Worm (Caenorhabditis elegans) whole organism, L1 larva: ENCODE data around the gene grwd-1.

Experiments used
- C16A3.4 ChIP-seq: fragments of 150-350 bp; optimal IDR thresholded peaks from 2 replicates; lab custom pipeline; 2014; ENCODE audit warnings: missing biosample characterization, missing genetic modification characterization
- C34B4.2 ChIP-seq: sonication (generic microtip); optimal IDR thresholded peaks from 2 replicates; lab custom pipeline; 2017; ENCODE audit warnings: mild to moderate bottlenecking, missing genetic modification characterization, missing compliant biosample characterization
- F16B12.6 ChIP-seq: fragments of 150-350 bp; optimal IDR thresholded peaks from 2 replicates; lab custom pipeline; 2014; ENCODE audit warnings: missing biosample characterization, missing genetic modification characterization
- aha-1 ChIP-seq: fragments of 150-350 bp; optimal IDR thresholded peaks from 2 replicates; lab custom pipeline; 2014; ENCODE audit warnings: missing biosample characterization, missing genetic modification characterization
- alr-1 ChIP-seq: fragments of 200-800 bp; sonication (Bioruptor generic); optimal IDR thresholded peaks from 2 replicates; lab custom pipeline; 2018; ENCODE audit warnings: borderline replicate concordance, mild to moderate bottlenecking, missing genetic modification characterization, missing compliant biosample characterization
- aly-2 ChIP-seq: fragments of 150-350 bp; optimal IDR thresholded peaks from 2 replicates; lab custom pipeline; 2014; ENCODE audit warnings: missing biosample characterization, missing genetic modification characterization
- ceh-88 ChIP-seq: fragments of 200-800 bp; sonication (Bioruptor generic); IDR thresholded peaks from 2 replicates; pipeline ENCODE4 v1.3.6; 2022; ENCODE audit warnings: missing genetic modification characterization, missing compliant biosample characterization
- ceh-90 ChIP-seq: sonication (generic microtip); optimal IDR thresholded peaks from 2 replicates; lab custom pipeline; 2016; ENCODE audit warnings: missing genetic modification characterization, missing compliant biosample characterization
- dpl-1 ChIP-seq, 3 experiments: fragments of 150-350 bp in 2 of 3; sonication (generic microtip) in 1 of 3; optimal IDR thresholded peaks; 2 replicates each; lab custom pipeline; 2014 to 2017; ENCODE audit warnings: missing biosample characterization in 3 of 3, missing genetic modification characterization in 3 of 3, missing genetic modification reagents in 3 of 3
- egl-27 ChIP-seq, 2 experiments: fragments of 150-350 bp in 1 of 2; sonication (generic microtip); optimal IDR thresholded peaks; 3 replicates each; lab custom pipeline; 2017 to 2018; ENCODE audit warnings: missing biosample characterization in 2 of 2, missing genetic modification characterization in 2 of 2, missing genetic modification reagents in 2 of 2
- elt-2 ChIP-seq: sonication (generic microtip); optimal IDR thresholded peaks from 2 replicates; lab custom pipeline; 2016; ENCODE audit warnings: missing genetic modification characterization, mild to moderate bottlenecking, inconsistent platforms, missing compliant biosample characterization, missing genetic modification reagents
- ets-5 ChIP-seq: fragments of 200-800 bp; sonication (Bioruptor generic); IDR thresholded peaks from 2 replicates; pipeline ENCODE4 v1.3.6; 2022; ENCODE audit warnings: missing genetic modification characterization, missing compliant biosample characterization
- fkh-10 ChIP-seq: sonication (generic microtip); optimal IDR thresholded peaks from 2 replicates; lab custom pipeline; 2017; ENCODE audit warnings: missing biosample characterization, missing genetic modification reagents, missing genetic modification characterization
- fkh-8 ChIP-seq: sonication (generic microtip); optimal IDR thresholded peaks from 2 replicates; lab custom pipeline; 2016; ENCODE audit warnings: mild to moderate bottlenecking, missing genetic modification characterization, missing compliant biosample characterization
- grh-1 ChIP-seq: fragments of 200-800 bp; sonication (Bioruptor generic); IDR thresholded peaks from 2 replicates; pipeline ENCODE4 v1.3.6; 2022; ENCODE audit warnings: missing genetic modification reagents, missing genetic modification characterization, missing compliant biosample characterization
- hlh-17 ChIP-seq: fragments of 200-800 bp; sonication (Bioruptor generic); optimal IDR thresholded peaks from 2 replicates; lab custom pipeline; 2018; ENCODE audit warnings: missing genetic modification characterization, mild to moderate bottlenecking, missing compliant biosample characterization, moderate library complexity, borderline replicate concordance
- hlh-4 ChIP-seq: sonication (generic microtip); optimal IDR thresholded peaks from 2 replicates; lab custom pipeline; 2016; ENCODE audit warnings: mild to moderate bottlenecking, missing genetic modification characterization, missing compliant biosample characterization
- irx-1 ChIP-seq: sonication (generic microtip); optimal IDR thresholded peaks from 2 replicates; lab custom pipeline; 2016; ENCODE audit warnings: missing genetic modification characterization, missing compliant biosample characterization
- lin-13 ChIP-seq: fragments of 150-350 bp; optimal IDR thresholded peaks from 2 replicates; lab custom pipeline; 2014; ENCODE audit warnings: missing biosample characterization, missing genetic modification reagents, missing genetic modification characterization
- lir-3 ChIP-seq: sonication (generic microtip); optimal IDR thresholded peaks from 2 replicates; lab custom pipeline; 2016; ENCODE audit warnings: mild to moderate bottlenecking, missing genetic modification characterization, moderate library complexity, missing compliant biosample characterization; ENCODE audit not compliant: poor library complexity
- lsy-2 ChIP-seq, 2 experiments: fragments of 150-350 bp; optimal IDR thresholded peaks; 2 replicates each; lab custom pipeline; 2014; ENCODE audit warnings: missing biosample characterization in 2 of 2, missing genetic modification characterization in 2 of 2
- mab-9 ChIP-seq: fragments of 200-800 bp; sonication (Bioruptor generic); IDR thresholded peaks from 2 replicates; pipeline ENCODE4 v1.3.6; 2022; ENCODE audit warnings: missing genetic modification reagents, missing genetic modification characterization, missing compliant biosample characterization
- mep-1 ChIP-seq: fragments of 150-350 bp; optimal IDR thresholded peaks from 2 replicates; lab custom pipeline; 2014; ENCODE audit warnings: missing biosample characterization, missing genetic modification characterization
- nhr-11 ChIP-seq: fragments of 150-350 bp; optimal IDR thresholded peaks from 2 replicates; lab custom pipeline; 2014; ENCODE audit warnings: missing biosample characterization, missing genetic modification characterization
- nhr-20 ChIP-seq: sonication (generic microtip); optimal IDR thresholded peaks from 2 replicates; lab custom pipeline; 2016; ENCODE audit warnings: mild to moderate bottlenecking, missing genetic modification characterization, missing compliant biosample characterization
- nhr-237 ChIP-seq: fragments of 150-350 bp; optimal IDR thresholded peaks from 2 replicates; lab custom pipeline; 2014; ENCODE audit warnings: missing biosample characterization, missing genetic modification characterization
- nhr-47 ChIP-seq: sonication (generic microtip); optimal IDR thresholded peaks from 2 replicates; lab custom pipeline; 2016; ENCODE audit warnings: mild to moderate bottlenecking, missing genetic modification characterization, moderate library complexity, missing compliant biosample characterization
- nhr-71 ChIP-seq: sonication (generic microtip); optimal IDR thresholded peaks from 2 replicates; lab custom pipeline; 2016; ENCODE audit warnings: mild to moderate bottlenecking, missing genetic modification characterization, moderate library complexity, missing compliant biosample characterization
- nhr-76 ChIP-seq: sonication (generic microtip); optimal IDR thresholded peaks from 2 replicates; lab custom pipeline; 2017; ENCODE audit warnings: missing biosample characterization, missing genetic modification characterization
- nhr-77 ChIP-seq: fragments of 150-350 bp; optimal IDR thresholded peaks from 2 replicates; lab custom pipeline; 2014; ENCODE audit warnings: missing biosample characterization, missing genetic modification characterization
- nhr-85 ChIP-seq: sonication (generic microtip); peaks from one replicate; lab custom pipeline; 2016; ENCODE audit warnings: missing genetic modification characterization, inconsistent platforms, missing compliant biosample characterization
- pag-3 ChIP-seq: sonication (generic microtip); optimal IDR thresholded peaks from 2 replicates; lab custom pipeline; 2017; ENCODE audit warnings: missing genetic modification characterization, mild to moderate bottlenecking, missing compliant biosample characterization, antibody characterized with exemption, borderline replicate concordance; ENCODE audit not compliant: insufficient read depth
- pax-3 ChIP-seq: fragments of 200-800 bp; sonication (Bioruptor generic); optimal IDR thresholded peaks from 2 replicates; lab custom pipeline; 2018; ENCODE audit warnings: mild to moderate bottlenecking, missing genetic modification characterization, moderate library complexity, missing compliant biosample characterization
- pqm-1 ChIP-seq: sonication (generic microtip); optimal IDR thresholded peaks from 3 replicates; lab custom pipeline; 2017; ENCODE audit warnings: missing biosample characterization, missing genetic modification characterization
- rnt-1 ChIP-seq: sonication (generic microtip); optimal IDR thresholded peaks from 2 replicates; lab custom pipeline; 2016; ENCODE audit warnings: mild to moderate bottlenecking, missing genetic modification characterization, moderate library complexity, missing compliant biosample characterization
- skn-1 ChIP-seq: fragments of 150-350 bp; optimal IDR thresholded peaks from 2 replicates; lab custom pipeline; 2014; ENCODE audit warnings: missing biosample characterization, missing genetic modification characterization
- sox-4 ChIP-seq: sonication (generic microtip); optimal IDR thresholded peaks from 2 replicates; lab custom pipeline; 2016; ENCODE audit warnings: missing genetic modification characterization, missing compliant biosample characterization
- tbx-2 ChIP-seq: sonication (generic microtip); optimal IDR thresholded peaks from 2 replicates; lab custom pipeline; 2016; ENCODE audit warnings: missing genetic modification characterization, missing compliant biosample characterization
- tlp-1 ChIP-seq: fragments of 150-350 bp; optimal IDR thresholded peaks from 2 replicates; lab custom pipeline; 2014; ENCODE audit warnings: missing biosample characterization, missing genetic modification characterization
- unc-130 ChIP-seq: fragments of 150-350 bp; optimal IDR thresholded peaks from 2 replicates; lab custom pipeline; 2017; ENCODE audit warnings: missing biosample characterization, missing genetic modification characterization, inconsistent platforms
- unc-62 ChIP-seq: fragments of 150-350 bp; optimal IDR thresholded peaks from 2 replicates; lab custom pipeline; 2014; ENCODE audit warnings: missing biosample characterization, missing genetic modification reagents, missing genetic modification characterization
- unc-98 ChIP-seq: fragments of 200-800 bp; sonication (Bioruptor generic); IDR thresholded peaks from 2 replicates; pipeline ENCODE4 v1.3.6; 2022; ENCODE audit warnings: missing genetic modification characterization, missing compliant biosample characterization
- xbp-1 ChIP-seq: sonication (generic microtip); optimal IDR thresholded peaks from 2 replicates; lab custom pipeline; 2016; ENCODE audit warnings: missing genetic modification characterization, missing compliant biosample characterization
- ztf-11 ChIP-seq, 2 experiments: sonication (generic microtip); optimal IDR thresholded peaks; 2 replicates each; lab custom pipeline; 2016 to 2017; ENCODE audit warnings: missing genetic modification characterization in 2 of 2, missing biosample characterization in 1 of 2, missing compliant biosample characterization in 1 of 2
- ztf-4 ChIP-seq: fragments of 150-350 bp; optimal IDR thresholded peaks from 2 replicates; lab custom pipeline; 2014; ENCODE audit warnings: missing biosample characterization, missing genetic modification characterization

Gene grwd-1

DNA sequence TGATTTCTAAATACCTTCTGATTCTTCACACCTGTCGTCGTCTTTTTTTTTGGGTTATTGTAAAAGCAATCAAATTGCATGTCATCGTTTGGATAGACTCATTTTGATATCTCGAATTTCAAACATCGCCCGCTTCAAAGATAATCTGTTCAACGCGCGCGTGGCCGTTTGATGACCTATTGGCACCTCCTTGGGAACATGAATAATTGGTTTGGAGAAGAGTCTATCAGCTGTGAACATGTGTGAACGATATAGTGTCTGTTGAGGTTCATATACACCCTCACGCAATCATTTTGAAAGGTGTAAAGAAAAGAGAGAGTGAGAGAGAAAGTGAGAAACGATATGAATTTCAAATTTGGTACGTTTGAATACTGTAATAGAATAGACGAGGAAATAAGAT, 32.7 kb upstream of the grwd-1 start:
- TF ChIP-seq F16B12.6 (no peak), tbx-2 (tag; lab: Kevin White, UChicago) (peak; percentile 96), ztf-11 (tag; optimal IDR thresholded peaks at IDR 0.05; lab: Kevin White, UChicago) (peak in 1 of 2 experiments; percentile 52)
- TF ChIP-seq, all 84 proteins: peak for 2

DNA sequence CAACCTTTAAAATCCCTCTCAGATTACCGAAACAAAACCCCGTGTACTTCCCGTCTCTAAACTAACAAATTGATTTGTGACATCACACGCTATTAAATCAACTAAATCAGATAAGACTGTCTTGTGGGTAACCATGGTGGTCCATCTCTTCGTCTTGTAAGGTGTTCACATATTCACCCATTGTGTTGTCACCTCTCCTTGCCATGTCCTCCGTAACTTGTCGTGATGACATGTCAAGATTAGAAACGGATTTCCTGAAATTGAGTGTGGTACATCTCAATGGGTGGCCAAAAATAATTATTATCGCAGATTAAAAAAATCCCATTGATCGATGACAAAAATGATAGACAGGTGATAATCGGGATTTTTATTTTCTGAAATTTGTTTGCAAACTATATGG, 28.9 kb upstream of the grwd-1 start:
- TF ChIP-seq rnt-1 (no peak), aha-1 (tag; lab: Kevin White, UChicago) (no peak), mep-1 (no peak), lin-13 (GFP tag; lab: Kevin White, UChicago) (no peak), unc-130 (tag; lab: Kevin White, UChicago) (no peak), fkh-10 (no peak), egl-27 (tag; optimal IDR thresholded peaks at IDR 0.05; lab: Kevin White, UChicago) (no peak), nhr-20 (no peak)

DNA sequence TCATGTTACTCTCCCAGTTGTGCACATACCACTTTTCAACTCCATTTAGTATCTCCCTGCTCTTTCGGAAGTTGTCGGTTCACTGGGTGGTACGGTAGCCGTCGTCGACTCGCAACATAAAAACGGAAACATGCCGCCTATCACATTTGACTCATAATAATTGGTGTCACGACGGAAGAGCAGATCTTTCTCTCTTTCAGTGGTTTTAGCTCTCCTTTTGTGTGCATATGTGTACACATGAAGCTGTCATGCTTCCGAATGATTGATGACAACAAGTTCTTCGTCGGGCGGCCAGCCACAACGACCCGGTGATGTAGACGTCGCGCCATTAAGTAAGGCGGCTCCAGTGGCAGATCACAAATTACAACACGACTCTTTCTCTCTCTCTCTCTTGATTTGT, 27.5 kb upstream of the grwd-1 start:
- TF ChIP-seq ceh-90 (tag; lab: Kevin White, UChicago) (no peak), mab-9 (no peak), tbx-2 (tag; lab: Kevin White, UChicago) (peak; percentile 92)

DNA sequence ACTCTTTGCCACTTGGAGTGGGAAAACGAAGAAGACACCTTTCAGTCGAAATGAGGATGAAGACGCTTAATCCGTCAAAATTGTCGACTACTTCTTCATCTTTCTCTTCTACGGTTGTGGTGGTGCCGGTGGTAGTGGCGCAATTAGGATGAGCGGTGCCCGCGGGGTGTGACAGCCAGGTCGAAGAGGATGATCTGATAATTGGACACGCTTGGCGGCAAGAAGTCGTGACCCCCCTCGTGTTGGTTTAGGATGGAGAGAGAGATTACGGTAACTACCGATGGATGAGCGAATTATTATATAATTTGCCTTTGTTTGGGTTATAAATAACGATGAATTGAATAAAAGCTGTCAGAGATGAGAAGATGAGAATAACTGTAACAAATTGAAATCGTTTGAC, 26.3 kb upstream of the grwd-1 start:
- 0 out of 2 replicates have a peak, but pooled peaks have one; percentile 28 for TF ChIP-seq ets-5
- peak; percentile 75 for TF ChIP-seq nhr-85 (tag; lab: Kevin White, UChicago)
- peak; percentile 39 for TF ChIP-seq tbx-2 (tag; lab: Kevin White, UChicago)
- TF ChIP-seq C34B4.2 (tag; lab: Kevin White, UChicago): no peak
- no peak for TF ChIP-seq mep-1

DNA sequence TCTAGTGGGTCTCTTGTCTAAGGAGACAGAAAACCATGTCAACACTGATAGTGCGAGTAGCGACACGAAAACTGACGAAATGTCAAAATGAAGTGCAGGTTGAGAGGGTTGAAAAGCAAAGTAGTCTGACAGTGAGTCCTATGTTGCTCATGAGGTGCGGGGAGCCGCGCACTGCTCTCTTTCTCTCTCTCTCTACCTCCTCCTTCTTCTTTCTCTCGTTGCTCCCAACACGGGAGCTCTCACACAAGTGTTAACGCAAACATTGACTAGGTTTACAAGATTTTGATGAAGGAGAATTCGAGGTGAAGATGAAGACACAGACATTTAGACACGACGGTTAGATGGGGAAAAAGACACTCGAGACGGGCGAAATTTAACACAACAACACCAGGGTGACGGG, 24.0 kb upstream of the grwd-1 start:
- TF ChIP-seq tbx-2 (tag; lab: Kevin White, UChicago) (peak; percentile 100), C16A3.4 (tag; lab: Kevin White, UChicago) (no peak), tlp-1 (tag; lab: Kevin White, UChicago) (no peak), nhr-76 (tag; lab: Kevin White, UChicago) (no peak), dpl-1 (GFP tag; optimal IDR thresholded peaks at IDR 0.05; lab: Kevin White, UChicago) (no peak), nhr-85 (tag; lab: Kevin White, UChicago) (no peak), fkh-8 (tag; lab: Kevin White, UChicago) (no peak), unc-98 (GFP tag; lab: Robert Waterston, UW) (no peak), nhr-11 (tag; lab: Kevin White, UChicago) (no peak), pqm-1 (tag; lab: Kevin White, UChicago) (no peak), lsy-2 (tag; optimal IDR thresholded peaks at IDR 0.05; lab: Kevin White, UChicago) (peak in 1 of 2 experiments; percentile 23), egl-27 (tag; optimal IDR thresholded peaks at IDR 0.05; lab: Kevin White, UChicago) (no peak), ztf-4 (no peak), nhr-237 (tag; lab: Kevin White, UChicago) (no peak), mab-9 (no peak), nhr-20 (no peak), sox-4 (tag; lab: Kevin White, UChicago) (no peak), nhr-47 (tag; lab: Kevin White, UChicago) (no peak), aly-2 (tag; lab: Kevin White, UChicago) (no peak), hlh-4 (no peak), elt-2 (tag; lab: Kevin White, UChicago) (no peak), ets-5 (no peak), grh-1 (no peak), xbp-1 (tag; lab: Kevin White, UChicago) (no peak), pax-3 (tag; lab: Kevin White, UChicago) (no peak), irx-1 (no peak), F16B12.6 (no peak), nhr-71 (tag; lab: Kevin White, UChicago) (peak; percentile 17), lir-3 (tag; lab: Kevin White, UChicago) (no peak), nhr-77 (tag; lab: Kevin White, UChicago) (peak; percentile 64), pag-3 (no peak), alr-1 (no peak), unc-62 (GFP tag; lab: Kevin White, UChicago) (no peak), hlh-17 (GFP tag; lab: Kevin White, UChicago) (no peak), skn-1 (tag; lab: Kevin White, UChicago) (no peak), ceh-88 (no peak), lin-13 (GFP tag; lab: Kevin White, UChicago) (no peak)
